Worm (Caenorhabditis elegans): ENCODE results near the gene rmd-3.

- TF ChIP-seq elt-2 (tag; optimal IDR thresholded peaks at IDR 0.05): no peak
- no peak for TF ChIP-seq ceh-24 (tag; optimal IDR thresholded peaks at IDR 0.05)
- TF ChIP-seq ama-1 (optimal IDR thresholded peaks at IDR 0.05): no peak
Measured at ce11 chrII:11351599-11351998, 12.2 kb upstream of the rmd-3 start, which contains the start of gene clh-2.

Measured in whole organism, late embryonic.